Worm (Caenorhabditis elegans) whole organism, young adult: ENCODE measurements around the gene Y48C3A.18.

Experiments
- B0035.1 ChIP-seq: sonication (generic microtip); optimal IDR thresholded peaks from 2 replicates; lab custom pipeline; 2016; ENCODE audit warnings: missing genetic modification characterization, mild to moderate bottlenecking, missing compliant biosample characterization, missing genotype, missing genetic modification reagents
- B0336.3 ChIP-seq: fragments of 200-800 bp; sonication (Bioruptor generic); IDR thresholded peaks from 2 replicates; pipeline ENCODE4 v1.3.6; 2022; ENCODE audit warnings: missing genetic modification characterization, missing compliant biosample characterization
- C17E4.6 ChIP-seq: fragments of 200-800 bp; sonication (Bioruptor generic); IDR thresholded peaks from 2 replicates; pipeline ENCODE4 v1.3.6; 2022; ENCODE audit warnings: missing genetic modification reagents, missing genetic modification characterization, missing compliant biosample characterization
- D2030.7 ChIP-seq: fragments of 200-800 bp; sonication (Bioruptor generic); IDR thresholded peaks from 2 replicates; pipeline ENCODE4 v1.3.6; 2022; ENCODE audit warnings: missing genetic modification reagents, missing genetic modification characterization, missing compliant biosample characterization
- F23B12.7 ChIP-seq: sonication (generic microtip); optimal IDR thresholded peaks from 2 replicates; lab custom pipeline; 2017; ENCODE audit warnings: missing genetic modification characterization, mild to moderate bottlenecking, missing compliant biosample characterization, antibody characterized with exemption, moderate library complexity; ENCODE audit not compliant: insufficient read depth
- F33H1.4 ChIP-seq: fragments of 200-800 bp; sonication (Bioruptor generic); IDR thresholded peaks from 2 replicates; pipeline ENCODE4 v1.3.6; 2022; ENCODE audit warnings: missing genetic modification reagents, missing genetic modification characterization, missing compliant biosample characterization
- F39B2.1 ChIP-seq: fragments of 200-800 bp; sonication (Bioruptor generic); IDR thresholded peaks from 2 replicates; pipeline ENCODE4 v1.3.6; 2022; ENCODE audit warnings: missing genetic modification reagents, missing genetic modification characterization, missing compliant biosample characterization
- K12H6.12 ChIP-seq: fragments of 200-800 bp; sonication (Bioruptor generic); optimal IDR thresholded peaks from 2 replicates; lab custom pipeline; 2018; ENCODE audit warnings: mild to moderate bottlenecking, missing genetic modification characterization, missing compliant biosample characterization
- Y67H2A.10 ChIP-seq: fragments of 200-800 bp; sonication (Bioruptor generic); conservative IDR thresholded peaks from 2 replicates; pipeline ENCODE4 v1.3.6; 2022; ENCODE audit warnings: missing genetic modification reagents, missing genetic modification characterization, missing compliant biosample characterization
- Y79H2A.3 ChIP-seq: fragments of 200-800 bp; sonication (Bioruptor generic); conservative IDR thresholded peaks from 2 replicates; pipeline ENCODE4 v1.3.6; 2022; ENCODE audit warnings: missing genetic modification reagents, missing genetic modification characterization, missing compliant biosample characterization
- ama-1 ChIP-seq, 3 experiments: fragments of 150-350 bp in 1 of 3; sonication (generic microtip) in 2 of 3; optimal IDR thresholded peaks; 2 replicates each; lab custom pipeline; 2014 to 2018; ENCODE audit warnings: missing biosample characterization in 2 of 3, missing genetic modification characterization in 2 of 3, missing genetic modification reagents in 2 of 3
- athp-1 ChIP-seq: sonication (generic microtip); optimal IDR thresholded peaks from 2 replicates; lab custom pipeline; 2017; ENCODE audit warnings: mild to moderate bottlenecking, missing genetic modification characterization, missing compliant biosample characterization
- ceh-91 ChIP-seq: fragments of 200-800 bp; sonication (Bioruptor generic); IDR thresholded peaks from 2 replicates; pipeline ENCODE4 v1.3.6; 2022; ENCODE audit warnings: missing genetic modification reagents, missing genetic modification characterization, missing compliant biosample characterization
- dpff-1 ChIP-seq: sonication (generic microtip); optimal IDR thresholded peaks from 2 replicates; lab custom pipeline; 2017; ENCODE audit warnings: mild to moderate bottlenecking, missing genetic modification characterization, missing compliant biosample characterization
- dpl-1 ChIP-seq: fragments of 150-350 bp; optimal IDR thresholded peaks from 2 replicates; lab custom pipeline; 2014; ENCODE audit warnings: missing biosample characterization, missing genetic modification reagents, missing genetic modification characterization
- efl-1 ChIP-seq: fragments of 150-350 bp; optimal IDR thresholded peaks from 2 replicates; lab custom pipeline; 2014; ENCODE audit warnings: missing biosample characterization, missing genetic modification reagents, missing genetic modification characterization
- egl-18 ChIP-seq: fragments of 200-800 bp; sonication (Bioruptor generic); IDR thresholded peaks from 2 replicates; pipeline ENCODE4 v1.3.6; 2022; ENCODE audit warnings: missing genetic modification reagents, missing genetic modification characterization, missing compliant biosample characterization
- egl-44 ChIP-seq: fragments of 200-800 bp; sonication (Bioruptor generic); IDR thresholded peaks from 2 replicates; pipeline ENCODE4 v1.3.6; 2022; ENCODE audit warnings: missing genetic modification reagents, missing genetic modification characterization, missing compliant biosample characterization
- egrh-3 ChIP-seq: fragments of 200-800 bp; sonication (Bioruptor generic); IDR thresholded peaks from 2 replicates; pipeline ENCODE4 v1.3.6; 2022; ENCODE audit warnings: missing genetic modification reagents, missing genetic modification characterization, missing compliant biosample characterization
- ekl-4 ChIP-seq: fragments of 200-800 bp; sonication (Bioruptor generic); IDR thresholded peaks from 2 replicates; pipeline ENCODE4 v1.3.6; 2022; ENCODE audit warnings: missing genetic modification reagents, missing genetic modification characterization, missing compliant biosample characterization
- ets-4 ChIP-seq: fragments of 200-800 bp; sonication (Bioruptor generic); optimal IDR thresholded peaks from 2 replicates; lab custom pipeline; 2018; ENCODE audit warnings: mild to moderate bottlenecking, missing genetic modification characterization, missing compliant biosample characterization
- him-1 ChIP-seq: sonication (generic microtip); optimal IDR thresholded peaks from 2 replicates; lab custom pipeline; 2016; ENCODE audit warnings: missing genotype, missing genetic modification reagents, missing genetic modification characterization, missing compliant biosample characterization
- hlh-26 ChIP-seq: fragments of 200-800 bp; sonication (Bioruptor generic); conservative IDR thresholded peaks from 2 replicates; pipeline ENCODE4 v1.3.6; 2022; ENCODE audit warnings: missing genetic modification reagents, missing genetic modification characterization, missing compliant biosample characterization
- hmg-1.2 ChIP-seq: fragments of 200-800 bp; sonication (Bioruptor generic); IDR thresholded peaks from 2 replicates; pipeline ENCODE4 v1.3.6; 2022; ENCODE audit warnings: missing genetic modification reagents, missing genetic modification characterization, missing compliant biosample characterization
- hrde-1 ChIP-seq: sonication (generic microtip); optimal IDR thresholded peaks from 2 replicates; lab custom pipeline; 2016; ENCODE audit warnings: missing genetic modification characterization, mild to moderate bottlenecking, missing compliant biosample characterization, moderate library complexity, missing genotype, missing genetic modification reagents, borderline replicate concordance
- hsf-1 ChIP-seq: fragments of 200-800 bp; sonication (Bioruptor generic); IDR thresholded peaks from 2 replicates; pipeline ENCODE4 v1.3.6; 2022; ENCODE audit warnings: missing genetic modification reagents, missing genetic modification characterization, missing compliant biosample characterization
- lin-40 ChIP-seq: sonication (generic microtip); optimal IDR thresholded peaks from 2 replicates; lab custom pipeline; 2016; ENCODE audit warnings: missing genetic modification characterization, mild to moderate bottlenecking, missing compliant biosample characterization, missing genotype, missing genetic modification reagents
- lin-54 ChIP-seq: fragments of 200-800 bp; sonication (Bioruptor generic); optimal IDR thresholded peaks from 2 replicates; lab custom pipeline; 2018; ENCODE audit warnings: mild to moderate bottlenecking, missing genetic modification characterization, missing compliant biosample characterization
- lsl-1 ChIP-seq: fragments of 200-800 bp; sonication (Bioruptor generic); optimal IDR thresholded peaks from 2 replicates; lab custom pipeline; 2018; ENCODE audit warnings: mild to moderate bottlenecking, missing genetic modification characterization, moderate library complexity, missing compliant biosample characterization
- madf-8 ChIP-seq: fragments of 200-800 bp; sonication (Bioruptor generic); conservative IDR thresholded peaks from 2 replicates; pipeline ENCODE4 v1.3.6; 2022; ENCODE audit warnings: missing genetic modification reagents, missing genetic modification characterization, missing compliant biosample characterization
- mes-4 ChIP-seq: sonication (generic microtip); optimal IDR thresholded peaks from 2 replicates; lab custom pipeline; 2016; ENCODE audit warnings: missing genotype, missing genetic modification characterization, missing compliant biosample characterization
- nfya-1 ChIP-seq: sonication (generic microtip); optimal IDR thresholded peaks from 2 replicates; lab custom pipeline; 2017; ENCODE audit warnings: antibody characterized with exemption, missing compliant biosample characterization, missing genetic modification characterization, borderline replicate concordance; ENCODE audit not compliant: insufficient read depth
- nfyb-1 ChIP-seq: fragments of 200-800 bp; sonication (Bioruptor generic); IDR thresholded peaks from 2 replicates; pipeline ENCODE4 v1.3.6; 2022; ENCODE audit warnings: missing genetic modification reagents, missing genetic modification characterization, missing compliant biosample characterization
- nhr-27 ChIP-seq: fragments of 200-800 bp; sonication (Bioruptor generic); optimal IDR thresholded peaks from 2 replicates; lab custom pipeline; 2018; ENCODE audit warnings: mild to moderate bottlenecking, missing genetic modification characterization, moderate library complexity, missing compliant biosample characterization
- nhr-80 ChIP-seq: sonication (generic microtip); optimal IDR thresholded peaks from 2 replicates; lab custom pipeline; 2016; ENCODE audit warnings: missing genetic modification characterization, missing compliant biosample characterization
- rec-8 ChIP-seq, 2 experiments: sonication (generic microtip); optimal IDR thresholded peaks; 2 replicates each; lab custom pipeline; 2016; ENCODE audit warnings: mild to moderate bottlenecking in 2 of 2, missing genetic modification characterization in 2 of 2, missing genetic modification reagents in 2 of 2, missing genotype in 2 of 2, missing biosample characterization in 1 of 2, missing compliant biosample characterization in 1 of 2, moderate library complexity in 1 of 2
- sptf-2 ChIP-seq: fragments of 200-800 bp; sonication (Bioruptor generic); optimal IDR thresholded peaks from 2 replicates; lab custom pipeline; 2018; ENCODE audit warnings: mild to moderate bottlenecking, missing genetic modification characterization, missing compliant biosample characterization
- tbp1 ChIP-seq: fragments of 200-800 bp; sonication (Bioruptor generic); optimal IDR thresholded peaks from 2 replicates; lab custom pipeline; 2018; ENCODE audit warnings: mild to moderate bottlenecking, missing genetic modification characterization, missing compliant biosample characterization
- zfh-2 ChIP-seq: fragments of 200-800 bp; sonication (Bioruptor generic); conservative IDR thresholded peaks from 2 replicates; pipeline ENCODE4 v1.3.6; 2022; ENCODE audit warnings: missing genetic modification reagents, missing genetic modification characterization, missing compliant biosample characterization
- ztf-25 ChIP-seq: fragments of 200-800 bp; sonication (Bioruptor generic); IDR thresholded peaks from 2 replicates; pipeline ENCODE4 v1.3.6; 2022; ENCODE audit warnings: missing genetic modification reagents, missing genetic modification characterization, missing compliant biosample characterization
- ztf-26 ChIP-seq: sonication (generic microtip); optimal IDR thresholded peaks from 2 replicates; lab custom pipeline; 2017; ENCODE audit warnings: missing genetic modification characterization, missing compliant biosample characterization

The Y48C3A.18 gene

DNA sequence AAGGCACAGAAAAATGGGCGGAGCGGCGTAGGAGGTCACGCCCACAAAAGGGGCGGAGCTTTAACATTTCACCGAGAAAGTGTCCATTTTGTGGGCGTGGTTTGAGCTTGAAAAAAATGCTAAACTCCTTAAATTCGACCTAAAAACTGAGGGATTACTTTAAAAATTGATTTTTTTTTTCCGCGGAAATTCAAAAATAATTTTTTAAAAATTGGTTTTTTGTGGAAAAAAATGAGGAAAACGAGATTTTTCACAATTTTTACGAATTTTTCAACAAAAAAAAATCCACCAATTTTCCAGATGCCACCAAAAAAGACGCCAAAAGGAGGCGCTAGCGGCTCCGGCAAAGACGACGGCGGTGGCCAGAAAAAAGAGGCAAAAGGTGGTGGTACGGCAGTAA, 9.8 kb upstream of the Y48C3A.18 start, which contains the start of gene pinn-4:
Gene pinn-4, plus strand, starts transcription at position 301 of the 400 bp plus-strand sequence.
- TF ChIP-seq hrde-1 (tag; lab: Kevin White, UChicago) = no peak
- no peak for TF ChIP-seq nfya-1 (tag; lab: Kevin White, UChicago)
- TF ChIP-seq athp-1 (tag; lab: Kevin White, UChicago) = no peak
- TF ChIP-seq ztf-26 (tag; lab: Kevin White, UChicago) = no peak
- no peak for TF ChIP-seq C17E4.6 (GFP tag; lab: Robert Waterston, UW)
- TF ChIP-seq rec-8 (tag; optimal IDR thresholded peaks at IDR 0.05; lab: Kevin White, UChicago) = no peak
- TF ChIP-seq lin-54 (GFP tag; lab: Kevin White, UChicago) = no peak
- TF ChIP-seq him-1 = no peak
- TF ChIP-seq egrh-3 (GFP tag; lab: Robert Waterston, UW) = no peak
- TF ChIP-seq ceh-91 (GFP tag; lab: Robert Waterston, UW) = no peak
- TF ChIP-seq lsl-1 (GFP tag; lab: Kevin White, UChicago) = no peak
- TF ChIP-seq B0336.3 = no peak
- TF ChIP-seq efl-1 = no peak
- no peak for TF ChIP-seq egl-18
- no peak for TF ChIP-seq K12H6.12 (tag; lab: Kevin White, UChicago)
- TF ChIP-seq madf-8 (GFP tag; lab: Robert Waterston, UW) = no peak
- no peak for TF ChIP-seq tbp1 (GFP tag; lab: Kevin White, UChicago)
- TF ChIP-seq Y67H2A.10 (GFP tag; lab: Robert Waterston, UW) = no peak
- TF ChIP-seq F33H1.4 (GFP tag; lab: Robert Waterston, UW) = no peak
- TF ChIP-seq, all 124 proteins: peak for 0

DNA sequence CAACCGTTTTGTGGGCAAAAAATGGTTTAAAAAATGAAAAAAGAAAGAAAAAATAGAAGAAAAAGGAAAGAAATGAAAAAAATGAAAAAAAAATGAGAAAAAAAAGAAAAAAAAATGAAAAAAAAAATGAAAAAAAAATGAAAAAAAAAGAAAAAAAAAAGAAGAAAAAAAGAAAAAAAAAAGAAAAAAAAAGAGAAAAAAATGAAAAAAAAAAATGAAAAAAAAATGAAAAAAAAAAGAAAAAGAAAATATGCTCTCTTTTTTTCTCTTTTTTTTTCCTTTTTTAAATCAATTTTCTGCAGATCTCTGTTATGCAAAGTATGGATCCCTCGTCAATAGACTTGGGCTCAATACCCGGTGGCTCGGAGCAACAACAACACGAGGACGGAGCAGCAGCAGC, 6.6 kb upstream of the Y48C3A.18 start, which contains the start of gene efl-2:
Gene efl-2, plus strand, starts transcription at position 301 of the 400 bp plus-strand sequence.
- no peak for TF ChIP-seq ekl-4 (GFP tag; lab: Robert Waterston, UW)
- TF ChIP-seq Y79H2A.3 (GFP tag; lab: Robert Waterston, UW) = no peak
- TF ChIP-seq nhr-80 = no peak
- TF ChIP-seq dpff-1 (tag; lab: Kevin White, UChicago) = no peak
- no peak for TF ChIP-seq hlh-26 (GFP tag; lab: Robert Waterston, UW)
- TF ChIP-seq lsl-1 (GFP tag; lab: Kevin White, UChicago) = no peak
- no peak for TF ChIP-seq ets-4 (GFP tag; lab: Kevin White, UChicago)
- no peak for TF ChIP-seq sptf-2 (GFP tag; lab: Kevin White, UChicago)
- no peak for TF ChIP-seq efl-1
- TF ChIP-seq madf-8 (GFP tag; lab: Robert Waterston, UW) = no peak
- no peak for TF ChIP-seq athp-1 (tag; lab: Kevin White, UChicago)
- TF ChIP-seq ztf-25 (GFP tag; lab: Robert Waterston, UW) = no peak
- TF ChIP-seq nfyb-1 = no peak
- no peak for TF ChIP-seq nhr-27 (tag; lab: Kevin White, UChicago)
- no peak for TF ChIP-seq F39B2.1 (GFP tag; lab: Robert Waterston, UW)

DNA sequence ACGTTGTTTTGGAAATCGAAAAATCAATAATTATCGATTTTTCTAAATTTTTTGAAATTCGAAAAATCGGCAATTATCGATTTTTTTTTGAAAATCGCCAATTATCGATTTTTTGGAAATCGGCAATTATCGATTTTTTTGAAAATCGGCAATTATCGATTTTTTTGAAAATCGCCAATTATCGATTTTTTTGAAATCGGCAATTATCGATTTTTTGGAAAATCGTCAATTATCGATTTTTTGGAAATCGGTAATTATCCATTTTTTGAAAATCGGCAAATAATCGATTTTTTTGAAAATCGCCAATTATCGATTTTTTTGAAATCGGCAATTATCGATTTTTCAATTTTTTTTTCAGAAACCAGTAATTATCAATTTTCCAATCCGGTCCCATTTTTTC, 1.7 kb downstream of the Y48C3A.18 start:
- TF ChIP-seq mes-4 (tag; lab: Kevin White, UChicago) (no peak), Y79H2A.3 (GFP tag; lab: Robert Waterston, UW) (no peak), D2030.7 (no peak), lin-40 (tag; lab: Kevin White, UChicago) (no peak), F23B12.7 (no peak), dpl-1 (GFP tag; lab: Kevin White, UChicago) (no peak), madf-8 (GFP tag; lab: Robert Waterston, UW) (no peak), hmg-1.2 (GFP tag; lab: Robert Waterston, UW) (no peak), hsf-1 (GFP tag; lab: Robert Waterston, UW) (no peak), K12H6.12 (tag; lab: Kevin White, UChicago) (no peak), efl-1 (no peak), zfh-2 (no peak), ama-1 (optimal IDR thresholded peaks at IDR 0.05; lab: Kevin White, UChicago) (no peak), ama-1 (GFP tag; optimal IDR thresholded peaks at IDR 0.05; lab: Kevin White, UChicago) (no peak), egl-44 (GFP tag; lab: Robert Waterston, UW) (no peak), B0035.1 (tag; lab: Kevin White, UChicago) (no peak)
- TF ChIP-seq, all 124 proteins: peak for 0
